Worm (Caenorhabditis elegans): ENCODE data around the gene mrps-12.

DNA sequence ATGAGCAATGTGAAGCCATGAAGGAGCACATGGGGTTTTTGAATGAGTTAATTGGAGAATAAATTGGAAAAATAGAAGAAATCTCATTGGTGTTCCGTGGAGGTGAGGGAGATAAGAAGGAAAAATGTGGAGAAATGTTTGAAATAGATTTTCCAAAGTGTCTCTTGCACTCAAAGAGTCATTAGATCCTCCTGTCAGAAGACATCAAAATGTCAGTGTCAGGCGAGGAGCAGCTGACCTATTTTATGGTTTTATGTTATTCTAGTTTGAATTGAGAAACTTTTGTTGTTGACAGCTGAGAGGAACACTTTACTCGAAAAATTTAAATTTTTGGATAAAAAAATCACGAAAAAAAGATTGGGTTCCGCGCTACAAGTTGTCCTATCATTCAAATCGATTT, 12.7 kb downstream of the mrps-12 start, which contains the start of gene clec-264:
- TF ChIP-seq gmeb-2 (tag; optimal IDR thresholded peaks at IDR 0.05) (no peak), ceh-14 (tag; optimal IDR thresholded peaks at IDR 0.05) (no peak), unc-86 (tag; optimal IDR thresholded peaks at IDR 0.05) (no peak), dmd-4 (tag; optimal IDR thresholded peaks at IDR 0.05; ENCODE audit: borderline replicate concordance) (no peak), pha-4 (tag; optimal IDR thresholded peaks at IDR 0.05) (no peak), nfya-1 (tag; optimal IDR thresholded peaks at IDR 0.05) (no peak), ceh-2 (tag; optimal IDR thresholded peaks at IDR 0.05) (no peak), ztf-16 (tag; optimal IDR thresholded peaks at IDR 0.05) (no peak), pag-3 (tag; optimal IDR thresholded peaks at IDR 0.05; ENCODE audit: borderline replicate concordance) (no peak), pqm-1 (tag; optimal IDR thresholded peaks at IDR 0.05) (no peak), ama-1 (optimal IDR thresholded peaks at IDR 0.05) (no peak), ceh-19 (GFP tag; optimal IDR thresholded peaks at IDR 0.05) (no peak)

Measured in whole organism, late embryonic.